Fruit fly (Drosophila melanogaster): ENCODE measurements around the gene Npc2g.

Npc2g gene

DNA sequence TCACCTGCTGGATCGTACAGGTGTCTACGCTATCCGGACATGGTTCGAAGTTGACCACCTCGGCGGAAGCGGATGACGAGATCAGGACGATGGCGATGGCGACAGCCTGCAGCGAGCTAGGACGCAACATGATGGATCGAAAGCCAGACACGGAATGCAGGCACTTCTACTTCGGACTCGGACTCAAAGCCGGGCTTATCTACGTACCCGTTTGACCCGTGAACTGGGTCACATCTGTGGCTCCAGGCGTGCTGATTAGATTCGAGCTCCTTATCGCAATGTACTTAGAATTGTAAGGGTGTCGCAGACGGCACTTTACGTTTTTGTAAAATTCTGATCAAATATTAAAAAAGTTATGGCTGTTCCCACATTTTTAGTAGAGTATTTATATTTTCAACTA is at the start of gene Npc2g:
Gene Npc2g (minus strand): TSS at position 160 of the 400 bp plus-strand sequence.
- TF ChIP-seq CG7045 (GFP tag; optimal IDR thresholded peaks at IDR 0.05), result no peak
- TF ChIP-seq CG7101 (tag; optimal IDR thresholded peaks at IDR 0.05), result peak; percentile 3

DNA sequence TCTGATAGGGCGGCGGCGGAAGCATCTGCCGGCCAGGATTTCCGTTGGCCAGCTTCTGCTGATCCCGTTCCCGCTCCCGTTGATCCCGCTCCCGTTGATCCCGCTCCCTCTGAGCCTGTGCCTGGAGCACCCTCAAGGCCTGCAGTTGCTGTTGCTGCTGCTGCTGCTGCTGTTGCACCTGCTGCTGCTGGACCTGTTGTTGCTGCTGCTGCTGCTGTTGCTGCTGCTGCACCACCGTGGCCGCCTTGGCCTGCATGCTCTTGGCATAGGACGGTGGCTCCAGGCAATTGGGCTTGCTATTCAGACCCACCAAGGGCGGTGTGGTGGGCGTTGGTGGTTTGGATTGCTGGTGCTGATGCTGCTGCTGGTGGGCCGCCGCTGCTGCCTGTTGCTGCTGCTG is 47.9 kb upstream of the Npc2g start:
- TF ChIP-seq tj (GFP tag; optimal IDR thresholded peaks at IDR 0.05) (no peak), cnc (optimal IDR thresholded peaks at IDR 0.05) (no peak), kay (GFP tag; ENCODE audit: borderline replicate concordance) (no peak), toe (GFP tag; optimal IDR thresholded peaks at IDR 0.05) (no peak), pad (GFP tag; optimal IDR thresholded peaks at IDR 0.05) (no peak), Clk (GFP tag; optimal IDR thresholded peaks at IDR 0.05) (no peak), Hr96 (GFP tag; optimal IDR thresholded peaks at IDR 0.05) (no peak), CG7101 (tag; optimal IDR thresholded peaks at IDR 0.05) (no peak), Crg-1 (GFP tag; optimal IDR thresholded peaks at IDR 0.05) (no peak), bab1 (GFP tag; optimal IDR thresholded peaks at IDR 0.05) (no peak), Mnt (GFP tag; optimal IDR thresholded peaks at IDR 0.05) (no peak), CG7045 (GFP tag; optimal IDR thresholded peaks at IDR 0.05) (no peak), CG12768 (GFP tag; optimal IDR thresholded peaks at IDR 0.05) (no peak), ovo (GFP tag; optimal IDR thresholded peaks at IDR 0.05) (no peak), CG14711 (tag; optimal IDR thresholded peaks at IDR 0.05) (no peak), CG11617 (GFP tag; optimal IDR thresholded peaks at IDR 0.05) (no peak), CG1620 (GFP tag; optimal IDR thresholded peaks at IDR 0.05) (no peak)

DNA sequence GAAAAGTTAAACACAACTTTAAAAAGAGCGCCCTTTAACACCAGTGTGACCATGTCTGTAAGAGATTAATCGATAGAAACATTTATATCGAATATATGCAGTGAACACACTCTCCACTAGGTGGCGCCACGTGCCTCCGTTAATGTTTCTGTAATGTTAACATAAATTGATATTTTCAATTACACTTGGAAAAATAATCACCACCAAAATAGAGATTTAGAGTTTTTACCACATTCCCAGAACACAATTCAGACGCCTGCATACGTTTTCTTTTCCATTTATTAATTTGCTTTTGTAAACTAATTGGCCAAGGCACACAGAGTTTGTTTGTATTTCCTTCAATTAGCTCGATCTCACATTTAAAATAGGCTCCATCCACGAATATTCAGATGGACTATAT is 44.3 kb upstream of the Npc2g start:
- TF ChIP-seq bab1 (GFP tag; optimal IDR thresholded peaks at IDR 0.05), result peak; percentile 15
- TF ChIP-seq Hr96 (GFP tag; optimal IDR thresholded peaks at IDR 0.05), result no peak

- TF ChIP-seq ovo (GFP tag; optimal IDR thresholded peaks at IDR 0.05) (peak; percentile 69), CG1620 (GFP tag; optimal IDR thresholded peaks at IDR 0.05) (no peak)
These were observed 37.5 kb upstream of the Npc2g start for dm6 chr3R:30782553-30782952.

DNA sequence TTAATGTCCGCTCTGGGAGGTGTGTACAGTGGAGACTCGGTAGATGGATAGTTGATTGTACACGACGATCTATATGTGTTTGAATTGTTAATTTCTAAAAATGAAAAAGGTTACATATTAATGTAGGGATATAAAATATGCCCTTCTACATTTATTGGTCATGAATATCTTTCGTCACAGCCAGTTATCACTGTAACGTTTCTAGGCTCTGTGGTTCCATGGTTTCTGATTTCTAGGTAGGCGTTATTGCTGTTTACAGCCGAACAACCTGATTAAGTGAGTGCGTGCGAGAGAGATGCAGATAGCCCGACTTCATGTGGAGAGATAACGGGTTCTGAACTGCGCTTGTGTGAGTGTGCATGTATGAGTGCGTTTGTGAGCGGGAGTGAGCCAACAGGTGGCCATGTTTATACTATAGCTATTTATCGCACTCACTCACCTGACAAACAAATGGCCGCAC is 36.6 kb upstream of the Npc2g start:
- peak; percentile 87 for TF ChIP-seq CG14711 (tag; optimal IDR thresholded peaks at IDR 0.05)
- TF ChIP-seq CG1620 (GFP tag; optimal IDR thresholded peaks at IDR 0.05), result peak; percentile 85
- TF ChIP-seq Clk (GFP tag; optimal IDR thresholded peaks at IDR 0.05), result peak; percentile 85
- TF ChIP-seq CG33017 (tag; optimal IDR thresholded peaks at IDR 0.05), result peak; percentile 87
- peak; percentile 91 for TF ChIP-seq CG7045 (GFP tag; optimal IDR thresholded peaks at IDR 0.05)
- peak; percentile 90 for TF ChIP-seq Hr96 (GFP tag; optimal IDR thresholded peaks at IDR 0.05)
- peak; percentile 87 for TF ChIP-seq toe (GFP tag; optimal IDR thresholded peaks at IDR 0.05)
- peak; percentile 76 for TF ChIP-seq kay (GFP tag; ENCODE audit: borderline replicate concordance)
- peak; percentile 96 for TF ChIP-seq ovo (GFP tag; optimal IDR thresholded peaks at IDR 0.05)
- TF ChIP-seq CG7101 (tag; optimal IDR thresholded peaks at IDR 0.05), result peak; percentile 92
- peak; percentile 64 for TF ChIP-seq Crg-1 (GFP tag; optimal IDR thresholded peaks at IDR 0.05)
- no peak for TF ChIP-seq cnc (optimal IDR thresholded peaks at IDR 0.05)
- peak; percentile 77 for TF ChIP-seq CG11617 (GFP tag; optimal IDR thresholded peaks at IDR 0.05)
- TF ChIP-seq tj (GFP tag; optimal IDR thresholded peaks at IDR 0.05), result peak; percentile 72
- peak; percentile 89 for TF ChIP-seq cic (GFP tag; optimal IDR thresholded peaks at IDR 0.05)
- peak; percentile 87 for TF ChIP-seq CG5204 (GFP tag; optimal IDR thresholded peaks at IDR 0.05)
- peak; percentile 84 for TF ChIP-seq pad (GFP tag; optimal IDR thresholded peaks at IDR 0.05)
- TF ChIP-seq bab1 (GFP tag; optimal IDR thresholded peaks at IDR 0.05), result peak; percentile 79
- peak; percentile 76 for TF ChIP-seq Mnt (GFP tag; optimal IDR thresholded peaks at IDR 0.05)
- TF ChIP-seq CG12768 (GFP tag; optimal IDR thresholded peaks at IDR 0.05), result peak; percentile 92

dm6 chr3R:30781116-30781515 is 36.1 kb upstream of the Npc2g start:
- TF ChIP-seq CG5204 (GFP tag; optimal IDR thresholded peaks at IDR 0.05) (no peak), Clk (GFP tag; optimal IDR thresholded peaks at IDR 0.05) (no peak), CG14711 (tag; optimal IDR thresholded peaks at IDR 0.05) (no peak), toe (GFP tag; optimal IDR thresholded peaks at IDR 0.05) (no peak), Crg-1 (GFP tag; optimal IDR thresholded peaks at IDR 0.05) (no peak), tj (GFP tag; optimal IDR thresholded peaks at IDR 0.05) (no peak), CG33017 (tag; optimal IDR thresholded peaks at IDR 0.05) (no peak), bab1 (GFP tag; optimal IDR thresholded peaks at IDR 0.05) (no peak), Mnt (GFP tag; optimal IDR thresholded peaks at IDR 0.05) (no peak), ovo (GFP tag; optimal IDR thresholded peaks at IDR 0.05) (no peak), pad (GFP tag; optimal IDR thresholded peaks at IDR 0.05) (no peak), CG11617 (GFP tag; optimal IDR thresholded peaks at IDR 0.05) (no peak)

dm6 chr3R:30780451-30780850 is 35.4 kb upstream of the Npc2g start:
- peak; percentile 49 for TF ChIP-seq kay (GFP tag; ENCODE audit: borderline replicate concordance)
- TF ChIP-seq CG7045 (GFP tag; optimal IDR thresholded peaks at IDR 0.05), result no peak
- TF ChIP-seq cic (GFP tag; optimal IDR thresholded peaks at IDR 0.05), result peak; percentile 27

DNA sequence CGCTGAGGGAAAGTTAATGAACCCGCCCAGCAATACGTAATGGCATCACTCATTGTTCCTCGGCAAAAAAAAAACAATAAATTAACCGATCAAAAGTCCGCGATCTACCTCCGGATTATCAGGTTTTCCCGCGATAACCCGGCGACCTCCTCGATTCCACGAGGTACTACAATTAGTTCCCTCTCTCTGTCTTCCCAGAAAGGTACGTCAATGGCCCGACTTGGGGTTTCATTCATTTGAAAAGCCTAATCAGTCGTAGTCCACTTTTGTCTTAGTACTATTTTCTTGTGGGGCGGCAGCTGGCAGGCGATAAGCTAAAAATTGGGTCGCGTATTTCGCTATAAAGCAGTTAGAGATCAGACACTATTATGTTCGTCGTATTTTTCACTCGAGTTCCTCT is 34.2 kb upstream of the Npc2g start:
- TF ChIP-seq CG7101 (tag; optimal IDR thresholded peaks at IDR 0.05), result no peak
- peak; percentile 89 for TF ChIP-seq cic (GFP tag; optimal IDR thresholded peaks at IDR 0.05)
- no peak for TF ChIP-seq kay (GFP tag; ENCODE audit: borderline replicate concordance)
- no peak for TF ChIP-seq tj (GFP tag; optimal IDR thresholded peaks at IDR 0.05)
- no peak for TF ChIP-seq Clk (GFP tag; optimal IDR thresholded peaks at IDR 0.05)
- no peak for TF ChIP-seq CG14711 (tag; optimal IDR thresholded peaks at IDR 0.05)
- no peak for TF ChIP-seq toe (GFP tag; optimal IDR thresholded peaks at IDR 0.05)
